Worm (Caenorhabditis elegans) whole organism, L2 larva: Measurements from ENCODE around the gene idpp-12.

Experiments
- C34F6.9 ChIP-seq: fragments of 150-350 bp; optimal IDR thresholded peaks from 2 replicates; lab custom pipeline; 2014; ENCODE audit warnings: missing biosample characterization, missing genetic modification characterization
- F13H6.1 ChIP-seq: sonication (generic microtip); optimal IDR thresholded peaks from 2 replicates; lab custom pipeline; 2016; ENCODE audit warnings: missing genetic modification characterization, missing compliant biosample characterization
- R02D3.7 ChIP-seq: fragments of 150-350 bp; optimal IDR thresholded peaks from 2 replicates; lab custom pipeline; 2014; ENCODE audit warnings: missing biosample characterization, missing genetic modification characterization
- Y55F3AM.14 ChIP-seq: fragments of 200-800 bp; sonication (Bioruptor generic); optimal IDR thresholded peaks from 2 replicates; lab custom pipeline; 2018; ENCODE audit warnings: mild to moderate bottlenecking, missing genetic modification characterization, missing compliant biosample characterization
- alr-1 ChIP-seq: fragments of 150-350 bp; optimal IDR thresholded peaks from 2 replicates; lab custom pipeline; 2014; ENCODE audit warnings: missing biosample characterization, missing genetic modification characterization
- aly-2 ChIP-seq: fragments of 150-350 bp; optimal IDR thresholded peaks from 2 replicates; lab custom pipeline; 2014; ENCODE audit warnings: missing biosample characterization, missing genetic modification characterization
- blmp-1 ChIP-seq: sonication (generic microtip); optimal IDR thresholded peaks from 2 replicates; lab custom pipeline; 2017; ENCODE audit warnings: missing genetic modification characterization, mild to moderate bottlenecking, missing compliant biosample characterization, antibody characterized with exemption, moderate library complexity; ENCODE audit not compliant: insufficient read depth
- ceh-16 ChIP-seq: fragments of 150-350 bp; optimal IDR thresholded peaks from 2 replicates; lab custom pipeline; 2014; ENCODE audit warnings: missing biosample characterization, missing genetic modification characterization
- ceh-82 ChIP-seq: fragments of 150-350 bp; optimal IDR thresholded peaks from 2 replicates; lab custom pipeline; 2014; ENCODE audit warnings: missing biosample characterization, missing genetic modification characterization
- crh-2 ChIP-seq: sonication (generic microtip); optimal IDR thresholded peaks from 2 replicates; lab custom pipeline; 2017; ENCODE audit warnings: missing biosample characterization, missing genetic modification characterization
- dmd-4 ChIP-seq: sonication (generic microtip); optimal IDR thresholded peaks from 2 replicates; lab custom pipeline; 2017; ENCODE audit warnings: missing biosample characterization, missing genetic modification characterization
- egl-27 ChIP-seq: sonication (generic microtip); optimal IDR thresholded peaks from 3 replicates; lab custom pipeline; 2017; ENCODE audit warnings: missing biosample characterization, missing genetic modification reagents, missing genetic modification characterization
- elt-3 ChIP-seq: sonication (generic microtip); optimal IDR thresholded peaks from 2 replicates; lab custom pipeline; 2017; ENCODE audit warnings: missing biosample characterization, missing genetic modification characterization
- fos-1 ChIP-seq: fragments of 150-350 bp; optimal IDR thresholded peaks from 2 replicates; lab custom pipeline; 2014; ENCODE audit warnings: missing biosample characterization, missing genetic modification characterization
- gmeb-1 ChIP-seq: fragments of 150-350 bp; optimal IDR thresholded peaks from 2 replicates; lab custom pipeline; 2014; ENCODE audit warnings: missing biosample characterization, missing genetic modification characterization
- lin-11 ChIP-seq: fragments of 150-350 bp; sonication (generic microtip); optimal IDR thresholded peaks from 2 replicates; lab custom pipeline; 2014; ENCODE audit warnings: missing biosample characterization, missing genetic modification characterization, inconsistent platforms, mixed read lengths
- lin-13 ChIP-seq: fragments of 150-350 bp; optimal IDR thresholded peaks from 2 replicates; lab custom pipeline; 2014; ENCODE audit warnings: missing biosample characterization, missing genetic modification reagents, missing genetic modification characterization
- lin-39 ChIP-seq: fragments of 150-350 bp; optimal IDR thresholded peaks from 2 replicates; lab custom pipeline; 2014; ENCODE audit warnings: missing biosample characterization, missing genetic modification reagents, missing genetic modification characterization
- mab-5 ChIP-seq: fragments of 150-350 bp; optimal IDR thresholded peaks from 2 replicates; lab custom pipeline; 2014; ENCODE audit warnings: missing biosample characterization, missing genetic modification characterization
- mbf-1 ChIP-seq: sonication (generic microtip); optimal IDR thresholded peaks from 2 replicates; lab custom pipeline; 2017; ENCODE audit warnings: missing biosample characterization, missing genetic modification characterization
- mdl-1 ChIP-seq, 2 experiments: fragments of 150-350 bp in 1 of 2; sonication (generic microtip) in 1 of 2; optimal IDR thresholded peaks; 2 replicates each; lab custom pipeline; 2017; ENCODE audit warnings: missing biosample characterization in 2 of 2, missing genetic modification characterization in 2 of 2
- nhr-10 ChIP-seq: sonication (generic microtip); optimal IDR thresholded peaks from 2 replicates; lab custom pipeline; 2017; ENCODE audit warnings: missing biosample characterization, missing genetic modification characterization
- nhr-11 ChIP-seq: fragments of 150-350 bp; optimal IDR thresholded peaks from 2 replicates; lab custom pipeline; 2014; ENCODE audit warnings: missing biosample characterization, missing genetic modification characterization
- nhr-12 ChIP-seq: fragments of 150-350 bp; optimal IDR thresholded peaks from 2 replicates; lab custom pipeline; 2014; ENCODE audit warnings: missing biosample characterization, missing genetic modification characterization
- nhr-21 ChIP-seq: fragments of 150-350 bp; optimal IDR thresholded peaks from 2 replicates; lab custom pipeline; 2014; ENCODE audit warnings: missing biosample characterization, missing genetic modification characterization
- nhr-23 ChIP-seq: fragments of 150-350 bp; optimal IDR thresholded peaks from 2 replicates; lab custom pipeline; 2014; ENCODE audit warnings: missing biosample characterization, missing genetic modification reagents, missing genetic modification characterization
- nhr-237 ChIP-seq: fragments of 150-350 bp; optimal IDR thresholded peaks from 2 replicates; lab custom pipeline; 2014; ENCODE audit warnings: missing biosample characterization, missing genetic modification characterization
- nhr-6 ChIP-seq: fragments of 150-350 bp; optimal IDR thresholded peaks from 2 replicates; lab custom pipeline; 2014; ENCODE audit warnings: missing biosample characterization, missing genetic modification characterization
- nhr-77 ChIP-seq: fragments of 150-350 bp; optimal IDR thresholded peaks from 2 replicates; lab custom pipeline; 2014; ENCODE audit warnings: missing biosample characterization, missing genetic modification characterization
- peb-1 ChIP-seq: fragments of 150-350 bp; optimal IDR thresholded peaks from 2 replicates; lab custom pipeline; 2014; ENCODE audit warnings: missing biosample characterization, missing genetic modification characterization
- skn-1 ChIP-seq: sonication (generic microtip); optimal IDR thresholded peaks from 2 replicates; lab custom pipeline; 2017; ENCODE audit warnings: missing biosample characterization, missing genetic modification characterization
- sma-9 ChIP-seq, 2 experiments: fragments of 150-350 bp in 1 of 2; sonication (generic microtip) in 1 of 2; optimal IDR thresholded peaks; 2 replicates each; lab custom pipeline; 2014 to 2016; ENCODE audit warnings: missing genetic modification characterization in 2 of 2, mild to moderate bottlenecking in 1 of 2, missing biosample characterization in 1 of 2, missing compliant biosample characterization in 1 of 2, missing genetic modification reagents in 1 of 2, moderate library complexity in 1 of 2
- unc-39 ChIP-seq: fragments of 150-350 bp; optimal IDR thresholded peaks from 2 replicates; lab custom pipeline; 2014; ENCODE audit warnings: missing biosample characterization, missing genetic modification characterization
- unc-55 ChIP-seq: fragments of 150-350 bp; sonication (generic microtip); optimal IDR thresholded peaks from 3 replicates; lab custom pipeline; 2014; ENCODE audit warnings: missing biosample characterization, missing genetic modification reagents, missing genetic modification characterization
- unc-62 ChIP-seq: fragments of 150-350 bp; optimal IDR thresholded peaks from 2 replicates; lab custom pipeline; 2014; ENCODE audit warnings: missing biosample characterization, missing genetic modification reagents, missing genetic modification characterization
- zag-1 ChIP-seq: fragments of 150-350 bp; optimal IDR thresholded peaks from 2 replicates; lab custom pipeline; 2014; ENCODE audit warnings: missing biosample characterization, missing genetic modification characterization
- ztf-1 ChIP-seq: fragments of 200-800 bp; sonication (Bioruptor generic); conservative IDR thresholded peaks from 2 replicates; pipeline ENCODE4 v1.3.6; 2022; ENCODE audit warnings: missing genetic modification characterization, missing compliant biosample characterization
- ztf-11 ChIP-seq: sonication (generic microtip); optimal IDR thresholded peaks from 2 replicates; lab custom pipeline; 2017; ENCODE audit warnings: missing biosample characterization, missing genetic modification characterization
- ztf-4 ChIP-seq: fragments of 150-350 bp; optimal IDR thresholded peaks from 2 replicates; lab custom pipeline; 2014; ENCODE audit warnings: missing biosample characterization, missing genetic modification characterization

The idpp-12 gene

ce11 chrIV:3265657-3266056 is 38.1 kb upstream of the idpp-12 start, which contains the start of gene T26C12.2:
TSS of gene T26C12.2 (minus strand) at chrIV:3265757.
- TF ChIP-seq ztf-4: no peak
- TF ChIP-seq mab-5: no peak
- TF ChIP-seq nhr-23: no peak
- TF ChIP-seq nhr-6 (tag; lab: Kevin White, UChicago): no peak
- no peak for TF ChIP-seq nhr-10 (tag; lab: Kevin White, UChicago)
- no peak for TF ChIP-seq nhr-12 (tag; lab: Kevin White, UChicago)
- TF ChIP-seq mdl-1 (tag; optimal IDR thresholded peaks at IDR 0.05; lab: Kevin White, UChicago): no peak
- no peak for TF ChIP-seq lin-13 (GFP tag; lab: Kevin White, UChicago)
- no peak for TF ChIP-seq aly-2 (tag; lab: Kevin White, UChicago)
- TF ChIP-seq dmd-4 (tag; lab: Kevin White, UChicago): no peak
- no peak for TF ChIP-seq egl-27
- TF ChIP-seq unc-62 (GFP tag; lab: Kevin White, UChicago): no peak

- no peak for TF ChIP-seq alr-1 (tag; lab: Kevin White, UChicago)
- no peak for TF ChIP-seq sma-9 (GFP tag; optimal IDR thresholded peaks at IDR 0.05; lab: Kevin White, UChicago)
- no peak for TF ChIP-seq sma-9 (tag; optimal IDR thresholded peaks at IDR 0.05; lab: Kevin White, UChicago)
- no peak for TF ChIP-seq peb-1 (tag; lab: Kevin White, UChicago)
- no peak for TF ChIP-seq Y55F3AM.14
- no peak for TF ChIP-seq fos-1 (tag; lab: Kevin White, UChicago)
- no peak for TF ChIP-seq blmp-1
- TF ChIP-seq ztf-11 (tag; lab: Kevin White, UChicago): no peak
- TF ChIP-seq nhr-77 (tag; lab: Kevin White, UChicago): no peak
- TF ChIP-seq lin-11 (tag; lab: Kevin White, UChicago): no peak
- TF ChIP-seq nhr-11 (tag; lab: Kevin White, UChicago): no peak
- no peak for TF ChIP-seq nhr-10 (tag; lab: Kevin White, UChicago)
- no peak for TF ChIP-seq lin-39 (tag; lab: Kevin White, UChicago)
- TF ChIP-seq C34F6.9 (tag; lab: Kevin White, UChicago): no peak
- no peak for TF ChIP-seq nhr-6 (tag; lab: Kevin White, UChicago)
- TF ChIP-seq ceh-82 (tag; lab: Kevin White, UChicago): no peak
- TF ChIP-seq nhr-12 (tag; lab: Kevin White, UChicago): no peak
- no peak for TF ChIP-seq zag-1 (tag; lab: Kevin White, UChicago)
- no peak for TF ChIP-seq F13H6.1 (tag; lab: Kevin White, UChicago)
Observed at ce11 chrIV:3266841-3267240, 36.9 kb upstream of the idpp-12 start.

- no peak for TF ChIP-seq dmd-4 (tag; lab: Kevin White, UChicago)
- TF ChIP-seq zag-1 (tag; lab: Kevin White, UChicago): no peak
- TF ChIP-seq mbf-1 (tag; lab: Kevin White, UChicago): no peak
- TF ChIP-seq nhr-77 (tag; lab: Kevin White, UChicago): no peak
- no peak for TF ChIP-seq mdl-1 (tag; optimal IDR thresholded peaks at IDR 0.05; lab: Kevin White, UChicago)
- no peak for TF ChIP-seq nhr-21 (tag; lab: Kevin White, UChicago)
- no peak for TF ChIP-seq nhr-237 (tag; lab: Kevin White, UChicago)
- TF ChIP-seq sma-9 (GFP tag; optimal IDR thresholded peaks at IDR 0.05; lab: Kevin White, UChicago): no peak
- no peak for TF ChIP-seq sma-9 (tag; optimal IDR thresholded peaks at IDR 0.05; lab: Kevin White, UChicago)
- TF ChIP-seq mab-5: no peak
- no peak for TF ChIP-seq F13H6.1 (tag; lab: Kevin White, UChicago)
- TF ChIP-seq unc-39 (tag; lab: Kevin White, UChicago): no peak
Observed at ce11 chrIV:3267581-3267980, 36.2 kb upstream of the idpp-12 start, which contains the start of gene clec-173. TSS of gene clec-173 (minus strand) at chrIV:3267681.

- no peak for TF ChIP-seq elt-3 (tag; lab: Kevin White, UChicago)
- TF ChIP-seq mbf-1 (tag; lab: Kevin White, UChicago): no peak
- TF ChIP-seq nhr-10 (tag; lab: Kevin White, UChicago): no peak
- TF ChIP-seq ztf-11 (tag; lab: Kevin White, UChicago): no peak
- no peak for TF ChIP-seq nhr-21 (tag; lab: Kevin White, UChicago)
- TF ChIP-seq peb-1 (tag; lab: Kevin White, UChicago): no peak
- TF ChIP-seq ztf-4: no peak
- no peak for TF ChIP-seq lin-39 (tag; lab: Kevin White, UChicago)
- no peak for TF ChIP-seq Y55F3AM.14
- no peak for TF ChIP-seq fos-1 (tag; lab: Kevin White, UChicago)
- no peak for TF ChIP-seq nhr-6 (tag; lab: Kevin White, UChicago)
- TF ChIP-seq, all 48 proteins: peak for 0
Observed at ce11 chrIV:3271342-3271741, 32.4 kb upstream of the idpp-12 start.

ce11 chrIV:3273295-3273694 is 30.5 kb upstream of the idpp-12 start, which contains the start of gene T26C12.3:
TSS of gene T26C12.3 (minus strand) at chrIV:3273395.
- TF ChIP-seq ztf-1 (GFP tag; lab: Robert Waterston, UW) (no peak), crh-2 (no peak), nhr-11 (tag; lab: Kevin White, UChicago) (no peak), F13H6.1 (tag; lab: Kevin White, UChicago) (no peak), dmd-4 (tag; lab: Kevin White, UChicago) (no peak), ztf-11 (tag; lab: Kevin White, UChicago) (no peak), R02D3.7 (tag; lab: Kevin White, UChicago) (no peak), unc-55 (GFP tag; lab: Kevin White, UChicago) (no peak), skn-1 (no peak), aly-2 (tag; lab: Kevin White, UChicago) (no peak), ceh-16 (no peak), gmeb-1 (no peak), elt-3 (tag; lab: Kevin White, UChicago) (no peak), mdl-1 (tag; optimal IDR thresholded peaks at IDR 0.05; lab: Kevin White, UChicago) (no peak), C34F6.9 (tag; lab: Kevin White, UChicago) (no peak)
